Worm (Caenorhabditis elegans): ENCODE results near the gene col-72.
A peak's percentile ranks its signal among the peaks of the same experiment; 100 is the strongest.

Gene col-72

DNA sequence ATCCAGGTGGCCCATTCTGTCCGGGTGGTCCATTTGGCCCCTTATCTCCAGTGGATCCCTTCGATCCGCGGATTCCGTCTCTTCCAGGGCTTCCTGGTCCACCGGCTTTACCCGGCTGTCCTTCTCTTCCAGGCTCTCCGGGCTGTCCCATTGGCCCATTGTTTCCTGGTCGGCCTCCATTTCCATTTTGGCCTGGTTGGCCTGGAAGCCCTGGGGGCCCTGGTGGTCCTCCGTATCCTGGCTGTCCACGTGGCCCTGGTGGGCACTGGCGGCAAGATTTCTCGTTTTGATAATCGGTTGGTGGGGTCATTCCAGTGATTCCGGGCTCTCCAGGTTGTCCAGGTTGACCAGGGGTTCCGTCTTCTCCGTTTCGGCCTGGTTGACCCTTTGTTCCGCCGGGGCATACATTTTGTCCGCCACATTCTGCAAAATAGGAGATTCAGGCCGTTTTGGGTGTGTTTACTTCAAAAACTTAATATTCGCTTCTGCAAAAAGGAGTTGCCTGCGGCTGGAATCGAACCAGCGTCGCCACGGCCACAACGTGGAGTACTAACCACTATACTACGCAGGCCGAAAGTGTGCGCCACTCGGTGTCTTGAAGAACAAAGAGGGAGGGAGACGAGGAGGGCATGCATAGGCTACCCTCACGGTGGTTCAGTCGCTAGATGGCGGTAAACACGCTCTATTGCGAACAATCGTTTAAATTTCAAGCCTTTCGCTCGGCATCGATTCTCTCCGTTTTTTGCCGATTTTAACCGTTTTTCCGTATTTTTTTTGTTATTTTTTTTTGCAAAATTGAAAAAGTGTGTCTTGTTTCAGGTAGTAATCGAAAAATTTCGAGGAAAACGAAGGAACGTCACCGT lies 2.8 kb downstream of the col-72 start, which contains the start of gene W09G10.9 (continued):
- TF ChIP-seq lim-7 (GFP tag; IDR thresholded peaks at IDR 0.05) (peak; percentile 86), lsy-2 (tag; optimal IDR thresholded peaks at IDR 0.05) (peak; percentile 51 to 74), ama-1 (optimal IDR thresholded peaks at IDR 0.05) (no peak), Y75B8A.6 (GFP tag; IDR thresholded peaks at IDR 0.05) (0 out of 2 replicates have a peak, but pooled peaks have one; percentile 48), fkh-10 (GFP tag; optimal IDR thresholded peaks at IDR 0.05) (no peak), D1046.2 (GFP tag; IDR thresholded peaks at IDR 0.05) (peak; percentile 75; the same call in 1 of the 2 replicates), madf-9 (GFP tag; conservative IDR thresholded peaks at IDR 0.05) (peak; percentile 90), duxl-1 (tag; optimal IDR thresholded peaks at IDR 0.05; ENCODE audit: poor library complexity) (peak; percentile 90), spr-3 (GFP tag; optimal IDR thresholded peaks at IDR 0.05) (peak; percentile 9), mep-1 (tag; optimal IDR thresholded peaks at IDR 0.05) (peak; percentile 71), fos-1 (tag; optimal IDR thresholded peaks at IDR 0.05) (no peak), Y105C5A.15 (GFP tag; IDR thresholded peaks at IDR 0.05) (no peak), zag-1 (tag; optimal IDR thresholded peaks at IDR 0.05) (no peak), mes-2 (tag; optimal IDR thresholded peaks at IDR 0.05; ENCODE audit: poor library complexity, severe bottlenecking) (peak; percentile 85), gei-8 (GFP tag; optimal IDR thresholded peaks at IDR 0.05) (no peak), daf-12 (tag; optimal IDR thresholded peaks at IDR 0.05) (no peak), zip-2 (tag; optimal IDR thresholded peaks at IDR 0.05) (no peak), unc-62 (GFP tag; optimal IDR thresholded peaks at IDR 0.05 in 1 of 2) (peak in 1 of 2 experiments; percentile 66), unc-62 (tag; optimal IDR thresholded peaks at IDR 0.05) (no peak), nhr-28 (tag; optimal IDR thresholded peaks at IDR 0.05) (peak; percentile 27), lin-1 (GFP tag; IDR thresholded peaks at IDR 0.05) (peak; percentile 44), nhr-237 (tag; optimal IDR thresholded peaks at IDR 0.05) (no peak), zfp-3 (GFP tag; conservative IDR thresholded peaks at IDR 0.05) (no peak), ctbp-1 (GFP tag; IDR thresholded peaks at IDR 0.05) (peak; percentile 75), dpl-1 (GFP tag; optimal IDR thresholded peaks at IDR 0.05) (peak; percentile 28), ZK337.2 (GFP tag; IDR thresholded peaks at IDR 0.05) (peak; percentile 74; the same call in 1 of the 2 replicates), dmd-6 (GFP tag; IDR thresholded peaks at IDR 0.05) (peak; percentile 82), snpc-4 (tag; optimal IDR thresholded peaks at IDR 0.05) (no peak), jun-1 (tag; optimal IDR thresholded peaks at IDR 0.05) (peak; percentile 30), attf-4 (tag; optimal IDR thresholded peaks at IDR 0.05) (no peak), aha-1 (tag) (peak; percentile 44), mdl-1 (tag; optimal IDR thresholded peaks at IDR 0.05) (peak in 1 of 2 experiments; percentile 28), F37D6.2 (tag; optimal IDR thresholded peaks at IDR 0.05) (no peak), hlh-30 (tag; optimal IDR thresholded peaks at IDR 0.05; ENCODE audit: insufficient read depth) (peak; percentile 22), ztf-7 (tag; optimal IDR thresholded peaks at IDR 0.05) (no peak), set-16 (GFP tag; IDR thresholded peaks at IDR 0.05) (peak; percentile 92), mxl-2 (GFP tag; conservative IDR thresholded peaks at IDR 0.05) (no peak; the same call in 1 of the 2 replicates), nhr-48 (tag; optimal IDR thresholded peaks at IDR 0.05) (no peak), rbr-2 (tag; optimal IDR thresholded peaks at IDR 0.05) (peak; percentile 71), spr-1 (tag; optimal IDR thresholded peaks at IDR 0.05) (peak; percentile 20), tra-1 (GFP tag; IDR thresholded peaks at IDR 0.05) (0 out of 2 replicates have a peak, but pooled peaks have one; percentile 37), egl-43 (GFP tag; IDR thresholded peaks at IDR 0.05) (peak; percentile 89), lin-15B (tag; optimal IDR thresholded peaks at IDR 0.05) (no peak), nhr-41 (GFP tag; IDR thresholded peaks at IDR 0.05) (0 out of 2 replicates have a peak, but pooled peaks have one; percentile 11), nhr-42 (GFP tag; IDR thresholded peaks at IDR 0.05) (peak; percentile 79), ceh-32 (tag; optimal IDR thresholded peaks at IDR 0.05; ENCODE audit: poor library complexity) (no peak), zip-11 (GFP tag; IDR thresholded peaks at IDR 0.05) (0 out of 2 replicates have a peak, but pooled peaks have one; percentile 51), hif-1 (tag; optimal IDR thresholded peaks at IDR 0.05) (peak in 1 of 2 experiments; percentile 25), aly-2 (tag; optimal IDR thresholded peaks at IDR 0.05) (no peak), ztf-11 (tag; optimal IDR thresholded peaks at IDR 0.05) (no peak)

All from whole organism, L4 larva.